Fruit fly (Drosophila melanogaster): ENCODE measurements around the gene CG33128.

CG33128 gene

DNA sequence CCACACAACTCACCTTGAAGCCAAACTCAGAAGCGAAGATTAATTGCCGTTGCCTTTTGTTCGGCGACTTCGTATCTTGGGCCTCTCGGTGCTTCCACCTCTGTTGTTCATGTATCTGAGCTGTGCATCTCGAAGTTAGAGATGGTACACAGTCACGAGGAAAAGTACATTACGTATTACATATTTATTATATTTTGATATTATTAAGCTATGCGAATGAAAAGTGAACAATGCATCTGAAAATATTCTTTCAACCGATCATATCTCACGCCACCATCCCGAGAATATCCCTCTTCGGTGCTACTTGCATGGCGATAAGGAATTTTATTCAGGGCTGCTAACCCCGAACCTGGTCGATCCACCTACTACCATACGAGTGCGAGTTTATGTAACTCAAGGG lies 48.8 kb upstream of the CG33128 start (continued):
- peak; percentile 27 for TF ChIP-seq Oli (tag; optimal IDR thresholded peaks at IDR 0.05)
- no peak for TF ChIP-seq CG30020 (tag; optimal IDR thresholded peaks at IDR 0.05)
- TF ChIP-seq Optix (GFP tag; IDR thresholded peaks at IDR 0.05), result no peak
- TF ChIP-seq CG1024 (GFP tag; IDR thresholded peaks at IDR 0.05), result 0 out of 2 replicates have a peak, but pooled peaks have one; percentile 7
- TF ChIP-seq Bgb (GFP tag; IDR thresholded peaks at IDR 0.05; ENCODE audit: partially characterized antibody), result 0 out of 2 replicates have a peak, but pooled peaks have one; percentile 30
- TF ChIP-seq crc (GFP tag; optimal IDR thresholded peaks at IDR 0.05), result no peak
- no peak for TF ChIP-seq sqz (GFP tag; optimal IDR thresholded peaks at IDR 0.05)
- TF ChIP-seq CG12769 (tag; optimal IDR thresholded peaks at IDR 0.05), result no peak
- peak; percentile 5 for TF ChIP-seq CG13296 (GFP tag; optimal IDR thresholded peaks at IDR 0.05)
- no peak for TF ChIP-seq HmgD (GFP tag; optimal IDR thresholded peaks at IDR 0.05)
- no peak for TF ChIP-seq eyg (GFP tag; optimal IDR thresholded peaks at IDR 0.05)
- 0 out of 2 replicates have a peak, but pooled peaks have one; percentile 16 for TF ChIP-seq Ada2b (GFP tag; IDR thresholded peaks at IDR 0.05)
- no peak for TF ChIP-seq CG15011 (GFP tag; optimal IDR thresholded peaks at IDR 0.05)
- no peak for TF ChIP-seq CG17568 (GFP tag; optimal IDR thresholded peaks at IDR 0.05)
- no peak for TF ChIP-seq sc (optimal IDR thresholded peaks at IDR 0.05)
- TF ChIP-seq sc (GFP tag; optimal IDR thresholded peaks at IDR 0.05), result peak; percentile 12
- peak; percentile 41; the same call in 1 of the 2 replicates for TF ChIP-seq HLH3B (GFP tag; IDR thresholded peaks at IDR 0.05)
- TF ChIP-seq Camta (GFP tag; optimal IDR thresholded peaks at IDR 0.05), result no peak
- no peak for TF ChIP-seq CG4820 (GFP tag; optimal IDR thresholded peaks at IDR 0.05)
- peak; percentile 61 for TF ChIP-seq dmrt11E (tag; optimal IDR thresholded peaks at IDR 0.05)
- TF ChIP-seq Dbx (GFP tag; IDR thresholded peaks at IDR 0.05), result no peak
- TF ChIP-seq CG10321 (GFP tag; IDR thresholded peaks at IDR 0.05), result no peak
- TF ChIP-seq CG6689 (GFP tag; IDR thresholded peaks at IDR 0.05), result peak; percentile 31; the same call in 1 of the 2 replicates
- peak; percentile 18; the same call in 1 of the 2 replicates for TF ChIP-seq CG10366 (GFP tag; IDR thresholded peaks at IDR 0.05)
- no peak for TF ChIP-seq gcm2 (GFP tag; optimal IDR thresholded peaks at IDR 0.05)
- no peak for TF ChIP-seq Dip2 (GFP tag; IDR thresholded peaks at IDR 0.05)
- no peak for TF ChIP-seq CG3163 (GFP tag; optimal IDR thresholded peaks at IDR 0.05)
- TF ChIP-seq CG6683 (GFP tag; optimal IDR thresholded peaks at IDR 0.05), result no peak
- no peak for TF ChIP-seq CG32767 (GFP tag; IDR thresholded peaks at IDR 0.05)
- no peak for TF ChIP-seq CG12299 (tag; optimal IDR thresholded peaks at IDR 0.05)
- TF ChIP-seq prd (optimal IDR thresholded peaks at IDR 0.05), result no peak
- TF ChIP-seq prd (GFP tag; IDR thresholded peaks at IDR 0.05), result peak; percentile 50; the same call in 2 of the 3 replicates
- TF ChIP-seq run (tag; optimal IDR thresholded peaks at IDR 0.05), result no peak
- peak in 1 of 3 experiments; percentile 40 for TF ChIP-seq lola (GFP tag; optimal IDR thresholded peaks at IDR 0.05)
- TF ChIP-seq dpn (GFP tag; optimal IDR thresholded peaks at IDR 0.05), result peak in 1 of 2 experiments; percentile 15
- TF ChIP-seq CG7271 (tag; optimal IDR thresholded peaks at IDR 0.05), result no peak
- peak; percentile 35 for TF ChIP-seq CG13424 (tag; optimal IDR thresholded peaks at IDR 0.05)
- TF ChIP-seq br (optimal IDR thresholded peaks at IDR 0.05), result no peak
- no peak for TF ChIP-seq Fer2 (tag; optimal IDR thresholded peaks at IDR 0.05)
- no peak for TF ChIP-seq CG11695 (GFP tag; IDR thresholded peaks at IDR 0.05)
- TF ChIP-seq bowl (GFP tag; IDR thresholded peaks at IDR 0.05), result no peak
- no peak for TF ChIP-seq CG10654 (GFP tag; optimal IDR thresholded peaks at IDR 0.05)
- TF ChIP-seq CG12942 (GFP tag; optimal IDR thresholded peaks at IDR 0.05), result no peak
- no peak for TF ChIP-seq CG12104 (GFP tag; optimal IDR thresholded peaks at IDR 0.05)
- no peak for TF ChIP-seq schlank (tag; optimal IDR thresholded peaks at IDR 0.05)
- TF ChIP-seq CG1603 (tag; optimal IDR thresholded peaks at IDR 0.05), result peak; percentile 45
- no peak for TF ChIP-seq Lpt (GFP tag; optimal IDR thresholded peaks at IDR 0.05)
- TF ChIP-seq CG31365 (tag; optimal IDR thresholded peaks at IDR 0.05), result no peak
- peak; percentile 24; the same call in 1 of the 2 replicates for TF ChIP-seq sna (GFP tag; IDR thresholded peaks at IDR 0.05; ENCODE audit: partially characterized antibody)
- TF ChIP-seq MTF-1 (GFP tag; optimal IDR thresholded peaks at IDR 0.05; ENCODE audit: borderline replicate concordance), result no peak
- no peak for TF ChIP-seq tio (GFP tag; optimal IDR thresholded peaks at IDR 0.05)
- no peak for TF ChIP-seq Max (GFP tag; optimal IDR thresholded peaks at IDR 0.05)
